3 worm cellular contexts compared by ENCODE assay signal in the genomic region with DNA sequence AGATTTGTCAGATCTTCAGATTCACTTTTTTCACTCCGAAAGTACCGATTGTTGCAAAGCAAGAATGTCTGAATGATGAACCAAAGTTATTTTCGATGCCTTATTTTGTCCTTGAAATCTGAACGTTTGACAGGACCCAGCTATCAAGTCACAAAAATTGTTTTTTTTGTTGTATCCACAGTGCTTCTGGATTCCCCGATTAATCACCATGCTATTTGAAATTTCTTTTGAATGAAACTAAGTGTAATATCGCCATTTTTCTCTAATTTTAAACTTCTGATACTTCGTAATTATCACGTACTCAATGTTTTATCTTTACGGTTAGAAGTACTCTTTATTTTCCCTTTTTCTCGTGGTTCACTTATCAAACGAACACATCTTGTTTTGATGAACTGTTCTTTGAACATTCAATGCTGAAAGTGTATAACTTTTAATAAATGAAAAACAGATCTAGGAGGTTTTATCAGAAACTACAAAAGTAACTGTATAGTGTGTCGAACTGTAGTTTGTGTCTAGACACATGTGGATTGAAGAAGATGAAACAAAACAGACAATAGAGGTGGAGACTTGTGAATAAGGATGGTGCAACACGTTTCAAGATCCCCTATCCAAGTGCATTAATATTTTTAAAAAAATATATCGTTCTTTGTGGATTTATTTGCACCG.
TF ChIP-seq lines count a peak whose summit lies in the region.

No protein-coding gene starts in this region.

TF ChIP-seq in whole organism, L2 larva, 48 proteins besides CTCF, POLR2A, EP300 and RAD21:
- no peak for TF ChIP-seq nhr-23 (tag; optimal IDR thresholded peaks at IDR 0.05; lab: Kevin White, UChicago)
- no peak for TF ChIP-seq lin-39 (tag; optimal IDR thresholded peaks at IDR 0.05; lab: Kevin White, UChicago)
- no peak for TF ChIP-seq nhr-237 (tag; optimal IDR thresholded peaks at IDR 0.05; lab: Kevin White, UChicago)
- peak; percentile 74 for TF ChIP-seq blmp-1 (tag; optimal IDR thresholded peaks at IDR 0.05; lab: Kevin White, UChicago; ENCODE audit: insufficient read depth)
- peak; percentile 38 for TF ChIP-seq nhr-25 (tag; optimal IDR thresholded peaks at IDR 0.05; lab: Kevin White, UChicago)
- TF ChIP-seq sma-9 (GFP tag; optimal IDR thresholded peaks at IDR 0.05; lab: Kevin White, UChicago): peak; percentile 34
- TF ChIP-seq sma-9 (tag; optimal IDR thresholded peaks at IDR 0.05; lab: Kevin White, UChicago): no peak

TF ChIP-seq in whole organism, L3 larva, 47 proteins besides CTCF, POLR2A, EP300 and RAD21:
- peak; percentile 8 for TF ChIP-seq nhr-43 (tag; optimal IDR thresholded peaks at IDR 0.05; lab: Kevin White, UChicago; ENCODE audit: poor library complexity, severe bottlenecking)
- TF ChIP-seq pqm-1 (tag; optimal IDR thresholded peaks at IDR 0.05; lab: Kevin White, UChicago): peak; percentile 9
- no peak for TF ChIP-seq nhr-23 (tag; optimal IDR thresholded peaks at IDR 0.05; lab: Kevin White, UChicago)

TF ChIP-seq in whole organism, L4 larva, 104 proteins besides CTCF, POLR2A, EP300 and RAD21:
- TF ChIP-seq nhr-25 (tag; optimal IDR thresholded peaks at IDR 0.05; lab: Kevin White, UChicago; ENCODE audit: borderline replicate concordance, insufficient read depth) (no peak), nhr-48 (tag; optimal IDR thresholded peaks at IDR 0.05; lab: Kevin White, UChicago) (no peak), dve-1 (tag; optimal IDR thresholded peaks at IDR 0.05; lab: Kevin White, UChicago; ENCODE audit: insufficient read depth) (peak; percentile 23), cey-2 (tag; optimal IDR thresholded peaks at IDR 0.05; lab: Kevin White, UChicago; ENCODE audit: borderline replicate concordance, insufficient read depth) (peak; percentile 41), madf-9 (GFP tag; conservative IDR thresholded peaks at IDR 0.05; lab: Robert Waterston, UW) (no peak), daf-19 (GFP tag; conservative IDR thresholded peaks at IDR 0.05; lab: Robert Waterston, UW) (no peak), spr-1 (tag; optimal IDR thresholded peaks at IDR 0.05; lab: Kevin White, UChicago) (no peak), nhr-28 (tag; optimal IDR thresholded peaks at IDR 0.05; lab: Kevin White, UChicago) (peak; percentile 93), F37D6.2 (tag; optimal IDR thresholded peaks at IDR 0.05; lab: Kevin White, UChicago) (no peak), aha-1 (tag; lab: Kevin White, UChicago) (peak; percentile 96), mdl-1 (tag; optimal IDR thresholded peaks at IDR 0.05; lab: Kevin White, UChicago) (peak in 1 of 2 experiments; percentile 12), hif-1 (tag; optimal IDR thresholded peaks at IDR 0.05; lab: Kevin White, UChicago) (peak; percentile 44 to 52), saeg-2 (GFP tag; IDR thresholded peaks at IDR 0.05; lab: Robert Waterston, UW) (no peak)
